Fruit fly (Drosophila melanogaster): Measurements from ENCODE around the gene CG7488.
A peak's percentile ranks its signal among the peaks of the same experiment; 100 is the strongest.

CG7488 gene

DNA sequence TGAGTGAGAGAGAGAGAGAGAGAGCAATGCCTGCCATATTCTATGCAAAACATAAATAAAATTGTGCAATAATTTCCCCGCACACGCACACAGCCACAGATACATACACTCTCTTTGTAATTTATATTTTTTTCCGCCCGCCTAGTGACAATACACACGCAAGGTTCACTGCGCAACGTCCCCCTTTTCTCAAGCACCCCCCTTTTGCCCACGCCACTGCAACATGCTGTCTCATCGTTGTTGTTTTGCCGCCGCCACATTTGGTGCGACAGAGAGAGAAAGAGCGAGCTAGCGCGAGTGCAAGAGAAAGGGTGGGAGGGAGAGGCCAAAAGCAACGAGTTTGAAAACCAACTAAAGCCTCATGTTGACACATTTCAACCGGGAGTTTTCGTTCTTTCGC lies 16.9 kb downstream of the CG7488 start (continued):
- TF ChIP-seq CG15479 (GFP tag; optimal IDR thresholded peaks at IDR 0.05) (peak; percentile 91), ac (GFP tag; optimal IDR thresholded peaks at IDR 0.05) (no peak), toy (GFP tag; IDR thresholded peaks at IDR 0.05) (0 out of 2 replicates have a peak, but pooled peaks have one; percentile 13), NFAT (GFP tag; IDR thresholded peaks at IDR 0.05) (peak; percentile 58), eve (GFP tag; optimal IDR thresholded peaks at IDR 0.05) (no peak), Oaz (GFP tag; IDR thresholded peaks at IDR 0.05) (peak; percentile 41; the same call in 1 of the 2 replicates), CG8924 (tag; optimal IDR thresholded peaks at IDR 0.05) (peak; percentile 65), chif (GFP tag; optimal IDR thresholded peaks at IDR 0.05) (peak; percentile 58 to 62), Scr (GFP tag; IDR thresholded peaks at IDR 0.05; ENCODE audit: partially characterized antibody) (no peak), Six4 (GFP tag; optimal IDR thresholded peaks at IDR 0.05) (peak; percentile 22), wor (GFP tag; IDR thresholded peaks at IDR 0.05) (peak; percentile 45; the same call in 1 of the 2 replicates), lola (GFP tag; optimal IDR thresholded peaks at IDR 0.05) (peak in 1 of 3 experiments; percentile 3), wdn (GFP tag; IDR thresholded peaks at IDR 0.05) (peak; percentile 55; the same call in 1 of the 2 replicates), tgo (GFP tag; IDR thresholded peaks at IDR 0.05) (peak; percentile 55; the same call in 2 of the 3 replicates), emc (GFP tag; optimal IDR thresholded peaks at IDR 0.05) (no peak), Elba2 (GFP tag; optimal IDR thresholded peaks at IDR 0.05) (no peak), inv (GFP tag; IDR thresholded peaks at IDR 0.05; ENCODE audit: partially characterized antibody) (no peak), zf30C (GFP tag; optimal IDR thresholded peaks at IDR 0.05) (no peak), Doc3 (GFP tag; IDR thresholded peaks at IDR 0.05; ENCODE audit: partially characterized antibody) (no peak), CG12236 (GFP tag; optimal IDR thresholded peaks at IDR 0.05) (no peak), HHEX (GFP tag; optimal IDR thresholded peaks at IDR 0.05) (no peak), sens-2 (GFP tag; IDR thresholded peaks at IDR 0.05) (peak; percentile 39; the same call in 1 of the 2 replicates), CG8359 (GFP tag; optimal IDR thresholded peaks at IDR 0.05; ENCODE audit: borderline replicate concordance) (no peak), p53 (GFP tag; optimal IDR thresholded peaks at IDR 0.05) (peak; percentile 56), CG13287 (GFP tag; IDR thresholded peaks at IDR 0.05; ENCODE audit: partially characterized antibody) (no peak), CG9727 (GFP tag; optimal IDR thresholded peaks at IDR 0.05) (peak; percentile 44), crp (GFP tag; optimal IDR thresholded peaks at IDR 0.05) (no peak), CG11695 (GFP tag; IDR thresholded peaks at IDR 0.05) (0 out of 3 replicates have a peak, but pooled peaks have one; percentile 34), CG7963 (GFP tag; IDR thresholded peaks at IDR 0.05; ENCODE audit: partially characterized antibody) (no peak), Gsc (GFP tag; IDR thresholded peaks at IDR 0.05) (no peak), trem (tag; optimal IDR thresholded peaks at IDR 0.05) (no peak), CG9215 (GFP tag; IDR thresholded peaks at IDR 0.05) (peak; percentile 23; the same call in 1 of the 2 replicates), CG16779 (GFP tag; IDR thresholded peaks at IDR 0.05) (peak; percentile 57; the same call in 1 of the 2 replicates), CG10565 (GFP tag; optimal IDR thresholded peaks at IDR 0.05) (no peak), Hsf (GFP tag; optimal IDR thresholded peaks at IDR 0.05) (peak; percentile 44), repo (GFP tag; optimal IDR thresholded peaks at IDR 0.05) (peak; percentile 47), E2f2 (GFP tag; IDR thresholded peaks at IDR 0.05) (peak; percentile 45), CG13424 (tag; optimal IDR thresholded peaks at IDR 0.05) (peak; percentile 54), ind (GFP tag; optimal IDR thresholded peaks at IDR 0.05) (peak; percentile 60), ash1 (GFP tag; optimal IDR thresholded peaks at IDR 0.05) (peak; percentile 78), Deaf1 (tag; optimal IDR thresholded peaks at IDR 0.05) (peak; percentile 26), fd64A (GFP tag; optimal IDR thresholded peaks at IDR 0.05) (peak; percentile 0), CG9817 (tag; optimal IDR thresholded peaks at IDR 0.05) (peak; percentile 33), CG7357 (GFP tag; IDR thresholded peaks at IDR 0.05) (0 out of 3 replicates have a peak, but pooled peaks have one; percentile 29), mirr (GFP tag; optimal IDR thresholded peaks at IDR 0.05) (peak; percentile 3), gfzf (GFP tag; optimal IDR thresholded peaks at IDR 0.05) (no peak), slbo (GFP tag; IDR thresholded peaks at IDR 0.05) (peak; percentile 84), tll (GFP tag; optimal IDR thresholded peaks at IDR 0.05) (peak in 1 of 2 experiments; percentile 55), CG4854 (GFP tag; optimal IDR thresholded peaks at IDR 0.05) (peak; percentile 25)

All from whole organism, embryonic.